Worm (Caenorhabditis elegans) whole organism, L3 larva: Measurements from ENCODE around the gene trap-4.

Source experiments
- aly-2 ChIP-seq: fragments of 150-350 bp; optimal IDR thresholded peaks from 2 replicates; lab custom pipeline; 2014; ENCODE audit warnings: missing biosample characterization, missing genetic modification characterization
- ceh-16 ChIP-seq: sonication (generic microtip); optimal IDR thresholded peaks from 2 replicates; lab custom pipeline; 2017; ENCODE audit warnings: missing biosample characterization, missing genetic modification characterization
- ceh-28 ChIP-seq: fragments of 150-350 bp; optimal IDR thresholded peaks from 2 replicates; lab custom pipeline; 2014; ENCODE audit warnings: missing biosample characterization, missing genetic modification reagents, missing genetic modification characterization
- ceh-9 ChIP-seq: sonication (generic microtip); optimal IDR thresholded peaks from 2 replicates; lab custom pipeline; 2018; ENCODE audit warnings: missing biosample characterization, missing genetic modification characterization
- egl-27 ChIP-seq: sonication (generic microtip); optimal IDR thresholded peaks from 4 replicates; lab custom pipeline; 2017; ENCODE audit warnings: missing biosample characterization, missing genetic modification reagents, missing genetic modification characterization
- egl-5 ChIP-seq: fragments of 150-350 bp; optimal IDR thresholded peaks from 2 replicates; lab custom pipeline; 2017; ENCODE audit warnings: missing biosample characterization, missing genetic modification reagents, missing genetic modification characterization, inconsistent platforms
- elt-3 ChIP-seq, 3 experiments: fragments of 150-350 bp in 1 of 3; sonication (generic microtip) in 2 of 3; optimal IDR thresholded peaks; 2 replicates in 2 of 3; 4 replicates in 1 of 3; lab custom pipeline; 2014 to 2017; ENCODE audit warnings: missing biosample characterization in 3 of 3, missing genetic modification characterization in 3 of 3
- fkh-10 ChIP-seq: sonication (generic microtip); optimal IDR thresholded peaks from 2 replicates; lab custom pipeline; 2017; ENCODE audit warnings: missing biosample characterization, missing genetic modification reagents, missing genetic modification characterization
- fkh-2 ChIP-seq: fragments of 150-350 bp; optimal IDR thresholded peaks from 2 replicates; lab custom pipeline; 2014; ENCODE audit warnings: missing biosample characterization, missing genetic modification reagents, missing genetic modification characterization
- fos-1 ChIP-seq: fragments of 150-350 bp; optimal IDR thresholded peaks from 2 replicates; lab custom pipeline; 2014; ENCODE audit warnings: missing biosample characterization, missing genetic modification characterization
- hmg-11 ChIP-seq: sonication (generic microtip); optimal IDR thresholded peaks from 2 replicates; lab custom pipeline; 2016; ENCODE audit warnings: missing genetic modification characterization, missing compliant biosample characterization
- jun-1 ChIP-seq: fragments of 150-350 bp; optimal IDR thresholded peaks from 2 replicates; lab custom pipeline; 2014; ENCODE audit warnings: missing biosample characterization, missing genetic modification reagents, missing genetic modification characterization
- lin-15B ChIP-seq: fragments of 150-350 bp; optimal IDR thresholded peaks from 2 replicates; lab custom pipeline; 2014; ENCODE audit warnings: missing biosample characterization, missing genetic modification characterization
- lin-39 ChIP-seq: fragments of 150-350 bp; optimal IDR thresholded peaks from 2 replicates; lab custom pipeline; 2018; ENCODE audit warnings: missing biosample characterization, missing genetic modification reagents, missing genetic modification characterization
- lsy-12 ChIP-seq: sonication (generic microtip); optimal IDR thresholded peaks from 2 replicates; lab custom pipeline; 2016; ENCODE audit warnings: mild to moderate bottlenecking, missing genetic modification characterization, missing compliant biosample characterization
- mml-1 ChIP-seq: fragments of 150-350 bp; sonication (generic microtip); optimal IDR thresholded peaks from 3 replicates; lab custom pipeline; 2014; ENCODE audit warnings: missing biosample characterization, missing genetic modification characterization
- nfya-1 ChIP-seq: sonication (generic microtip); optimal IDR thresholded peaks from 2 replicates; lab custom pipeline; 2017; ENCODE audit warnings: missing genetic modification characterization, mild to moderate bottlenecking, missing compliant biosample characterization, antibody characterized with exemption, moderate library complexity; ENCODE audit not compliant: insufficient read depth
- nhr-12 ChIP-seq: fragments of 150-350 bp; optimal IDR thresholded peaks from 2 replicates; lab custom pipeline; 2014; ENCODE audit warnings: missing biosample characterization, missing genetic modification characterization
- nhr-23 ChIP-seq: fragments of 150-350 bp; optimal IDR thresholded peaks from 2 replicates; lab custom pipeline; 2014; ENCODE audit warnings: missing biosample characterization, missing genetic modification reagents, missing genetic modification characterization
- nhr-237 ChIP-seq: fragments of 150-350 bp; optimal IDR thresholded peaks from 2 replicates; lab custom pipeline; 2014; ENCODE audit warnings: missing biosample characterization, missing genetic modification characterization
- nhr-25 ChIP-seq: sonication (generic microtip); optimal IDR thresholded peaks from 2 replicates; lab custom pipeline; 2017; ENCODE audit warnings: missing biosample characterization, missing genetic modification characterization
- nhr-28 ChIP-seq: fragments of 150-350 bp; optimal IDR thresholded peaks from 2 replicates; lab custom pipeline; 2014; ENCODE audit warnings: missing biosample characterization, missing genetic modification characterization
- nhr-43 ChIP-seq: sonication (generic microtip); optimal IDR thresholded peaks from 2 replicates; lab custom pipeline; 2016; ENCODE audit warnings: mild to moderate bottlenecking, missing genetic modification characterization, missing compliant biosample characterization; ENCODE audit not compliant: poor library complexity, severe bottlenecking
- nhr-67 ChIP-seq: fragments of 150-350 bp; optimal IDR thresholded peaks from 2 replicates; lab custom pipeline; 2014; ENCODE audit warnings: missing biosample characterization, missing genetic modification characterization
- nhr-76 ChIP-seq: fragments of 150-350 bp; sonication (generic microtip); optimal IDR thresholded peaks from 5 replicates; lab custom pipeline; 2014; ENCODE audit warnings: missing biosample characterization, missing genetic modification characterization
- pha-4 ChIP-seq: fragments of 150-350 bp; optimal IDR thresholded peaks from 2 replicates; lab custom pipeline; 2014; ENCODE audit warnings: missing biosample characterization, missing genetic modification reagents, missing genetic modification characterization
- skn-1 ChIP-seq: fragments of 150-350 bp; optimal IDR thresholded peaks from 2 replicates; lab custom pipeline; 2014; ENCODE audit warnings: missing biosample characterization, missing genetic modification characterization
- snpc-4 ChIP-seq: fragments of 150-350 bp; optimal IDR thresholded peaks from 2 replicates; lab custom pipeline; 2014; ENCODE audit warnings: missing biosample characterization, missing genetic modification characterization
- unc-39 ChIP-seq: sonication (generic microtip); optimal IDR thresholded peaks from 4 replicates; lab custom pipeline; 2017; ENCODE audit warnings: missing biosample characterization, missing genetic modification characterization
- unc-62 ChIP-seq: fragments of 150-350 bp; sonication (generic microtip); optimal IDR thresholded peaks from 4 replicates; lab custom pipeline; 2014; ENCODE audit warnings: missing biosample characterization, missing genetic modification reagents, missing genetic modification characterization
- zag-1 ChIP-seq: fragments of 150-350 bp; optimal IDR thresholded peaks from 2 replicates; lab custom pipeline; 2014; ENCODE audit warnings: missing biosample characterization, missing genetic modification characterization
- ztf-4 ChIP-seq: fragments of 150-350 bp; optimal IDR thresholded peaks from 2 replicates; lab custom pipeline; 2014; ENCODE audit warnings: missing biosample characterization, missing genetic modification characterization

The trap-4 gene

DNA sequence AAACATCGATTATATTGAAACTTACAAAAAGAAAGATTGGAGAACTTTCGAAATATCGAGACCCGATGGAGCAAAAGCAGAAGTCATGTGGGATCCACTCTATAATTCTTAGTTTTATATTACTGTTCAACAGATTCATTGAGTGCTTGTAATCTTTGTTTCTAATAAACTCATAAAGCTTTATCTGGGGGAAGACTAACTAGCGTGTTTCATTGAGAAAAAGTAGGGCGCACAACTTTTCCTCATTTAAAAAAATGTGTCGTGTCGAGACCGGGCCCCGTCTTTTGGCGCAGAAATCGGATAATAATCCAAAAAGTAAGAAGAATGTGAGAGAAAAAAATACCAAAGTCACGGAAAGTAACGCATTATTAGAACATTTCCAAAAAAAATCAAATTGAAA is 10.8 kb upstream of the trap-4 start, which contains the start of gene faah-4:
TSS of gene faah-4 (minus strand) at position 101 of the 400 bp plus-strand sequence.
- TF ChIP-seq jun-1 (tag; lab: Kevin White, UChicago): no peak
- TF ChIP-seq elt-3 (tag; optimal IDR thresholded peaks at IDR 0.05; lab: Kevin White, UChicago): no peak
- TF ChIP-seq snpc-4: no peak
- TF ChIP-seq ceh-16 (tag; lab: Kevin White, UChicago): no peak
- TF ChIP-seq mml-1 (tag; lab: Kevin White, UChicago): no peak
- TF ChIP-seq nhr-23: no peak
- no peak for TF ChIP-seq ceh-9 (tag; lab: Kevin White, UChicago)

DNA sequence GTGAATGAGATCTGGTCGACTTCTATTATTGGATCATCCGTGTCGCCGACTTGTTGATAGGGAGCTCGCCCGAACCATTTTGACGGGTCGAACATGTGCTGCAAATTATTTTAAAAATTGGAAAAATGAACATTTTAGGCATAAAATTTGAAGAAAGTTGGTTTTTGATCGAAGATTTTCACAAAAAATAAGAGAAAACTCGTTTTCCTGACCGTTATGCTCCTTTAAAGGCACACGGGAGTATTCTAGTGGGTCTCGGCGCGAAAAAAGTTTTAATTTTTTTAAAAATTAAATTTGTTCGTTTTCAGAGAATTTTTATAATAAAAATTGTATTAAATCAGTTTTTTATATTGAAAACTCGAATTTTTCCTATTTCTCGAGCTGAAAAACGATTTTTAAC is 6.3 kb upstream of the trap-4 start, which contains the start of gene Y56A3A.16:
TSS of gene Y56A3A.16 (minus strand) at position 101 of the 400 bp plus-strand sequence.
- TF ChIP-seq unc-39 (no peak), egl-27 (tag; lab: Kevin White, UChicago) (no peak), nhr-25 (tag; lab: Kevin White, UChicago) (no peak), hmg-11 (tag; lab: Kevin White, UChicago) (no peak), nhr-28 (tag; lab: Kevin White, UChicago) (no peak), lin-39 (tag; lab: Kevin White, UChicago) (no peak), ceh-28 (no peak), zag-1 (tag; lab: Kevin White, UChicago) (no peak)

DNA sequence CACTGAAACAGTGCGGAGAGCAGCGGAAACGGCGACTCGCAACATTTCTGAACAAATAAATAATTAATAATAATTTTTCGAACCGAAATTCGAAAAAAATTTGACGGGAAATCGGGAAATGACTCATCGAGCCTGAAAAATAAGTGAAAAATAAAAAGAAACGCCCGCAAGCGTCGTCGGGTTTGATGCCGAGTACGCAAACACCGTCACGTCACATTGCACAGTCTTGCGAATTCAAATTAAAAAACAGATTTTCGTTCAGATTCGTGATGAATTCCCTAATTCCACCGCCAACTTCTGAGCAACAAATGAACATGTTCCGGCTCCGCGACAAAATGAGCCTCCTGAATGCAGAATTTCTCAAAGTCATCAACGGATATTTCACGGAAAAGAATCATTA is 4.9 kb upstream of the trap-4 start, which contains the start of the genes ndab-1 and npp-16:
TSS of gene ndab-1 (minus strand) at position 47 of the 400 bp plus-strand sequence.
TSS of gene npp-16 (plus strand) at position 263 of the 400 bp plus-strand sequence.
- no peak for TF ChIP-seq unc-39
- TF ChIP-seq lin-15B: peak; percentile 33
- TF ChIP-seq snpc-4: no peak
- TF ChIP-seq nfya-1 (tag; lab: Kevin White, UChicago): peak; percentile 54
- TF ChIP-seq hmg-11 (tag; lab: Kevin White, UChicago): peak; percentile 24
- TF ChIP-seq pha-4 (tag; lab: Kevin White, UChicago): peak; percentile 6
- TF ChIP-seq, all 47 proteins: peak for 4

DNA sequence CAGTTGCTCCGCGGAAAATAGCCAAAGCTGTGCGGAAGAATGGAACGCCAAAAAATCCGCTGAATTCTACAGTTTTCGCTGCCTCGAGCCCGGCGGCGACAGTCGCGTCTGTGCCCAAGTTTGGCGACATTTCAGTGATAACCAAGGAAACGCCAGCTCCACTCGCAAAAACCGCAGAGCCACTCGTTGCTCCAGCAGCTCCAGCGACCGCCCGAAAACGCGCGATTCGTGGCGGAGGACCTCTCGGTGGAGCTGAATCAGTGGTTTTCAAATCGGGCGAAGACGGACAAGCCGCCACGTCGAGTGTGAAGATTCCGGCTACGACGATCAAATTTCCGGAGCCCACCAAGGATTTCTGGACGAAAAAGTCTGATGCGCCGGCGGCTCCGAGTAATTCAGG is 4.3 kb upstream of the trap-4 start:
- TF ChIP-seq ztf-4 (tag; lab: Kevin White, UChicago) (no peak), skn-1 (tag; lab: Kevin White, UChicago) (no peak), fkh-10 (GFP tag; lab: Kevin White, UChicago) (no peak), ceh-9 (tag; lab: Kevin White, UChicago) (no peak), lsy-12 (tag; lab: Kevin White, UChicago) (no peak)

DNA sequence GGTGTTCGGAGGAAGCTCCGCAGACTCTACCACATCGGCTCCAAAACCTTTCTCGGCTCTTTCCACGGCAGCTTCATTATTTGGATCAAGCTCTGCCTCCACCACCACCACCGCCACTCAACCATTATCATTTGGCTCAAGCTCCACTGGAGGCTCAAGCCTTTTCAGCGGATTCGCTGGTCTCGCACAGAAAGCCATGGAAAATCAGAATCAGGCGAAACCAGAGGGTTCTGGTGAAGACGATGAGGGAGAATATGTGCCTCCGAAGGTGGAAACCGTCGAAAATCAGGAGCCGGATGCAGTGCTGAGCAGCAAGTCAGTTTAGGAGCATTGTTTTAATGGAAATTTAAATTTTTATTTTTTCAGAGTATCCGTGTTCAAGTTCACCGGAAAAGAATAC is 3.4 kb upstream of the trap-4 start:
- TF ChIP-seq pha-4 (tag; lab: Kevin White, UChicago) (no peak), egl-27 (tag; lab: Kevin White, UChicago) (no peak), fos-1 (tag; lab: Kevin White, UChicago) (no peak), nhr-25 (tag; lab: Kevin White, UChicago) (no peak), nhr-12 (tag; lab: Kevin White, UChicago) (no peak), jun-1 (tag; lab: Kevin White, UChicago) (no peak), nhr-43 (tag; lab: Kevin White, UChicago) (no peak)

DNA sequence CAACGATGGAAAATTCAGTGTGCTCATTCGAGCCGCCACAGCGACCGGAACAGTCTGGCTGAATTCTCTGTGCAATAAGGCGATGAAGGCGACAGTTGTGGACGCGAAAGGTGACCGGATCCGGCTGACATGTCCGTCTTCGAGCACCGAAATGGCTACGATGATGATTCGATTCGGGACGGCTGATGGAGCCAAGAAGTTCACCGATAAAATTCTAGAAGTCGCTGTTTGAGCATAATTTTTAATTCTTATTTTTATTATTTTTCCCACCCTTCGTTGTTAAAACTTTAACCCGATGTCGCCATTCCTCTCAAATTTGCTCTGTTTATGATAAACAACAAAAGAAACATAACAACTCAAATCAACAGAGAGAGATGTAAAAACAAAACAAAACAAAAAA is 3.0 kb upstream of the trap-4 start:
- TF ChIP-seq fos-1 (tag; lab: Kevin White, UChicago) (no peak), nhr-12 (tag; lab: Kevin White, UChicago) (no peak), nhr-25 (tag; lab: Kevin White, UChicago) (no peak), nhr-67 (no peak), egl-5 (tag; lab: Kevin White, UChicago) (no peak), unc-62 (no peak), fkh-2 (no peak), lin-39 (tag; lab: Kevin White, UChicago) (no peak), ceh-28 (no peak), nhr-43 (tag; lab: Kevin White, UChicago) (no peak), nhr-76 (tag; lab: Kevin White, UChicago) (no peak), aly-2 (tag; lab: Kevin White, UChicago) (no peak), nfya-1 (tag; lab: Kevin White, UChicago) (no peak), nhr-237 (no peak), ztf-4 (tag; lab: Kevin White, UChicago) (no peak), fkh-10 (GFP tag; lab: Kevin White, UChicago) (no peak), ceh-9 (tag; lab: Kevin White, UChicago) (no peak)
